Fruit fly (Drosophila melanogaster): ENCODE results near the gene CG11590.

DNA sequence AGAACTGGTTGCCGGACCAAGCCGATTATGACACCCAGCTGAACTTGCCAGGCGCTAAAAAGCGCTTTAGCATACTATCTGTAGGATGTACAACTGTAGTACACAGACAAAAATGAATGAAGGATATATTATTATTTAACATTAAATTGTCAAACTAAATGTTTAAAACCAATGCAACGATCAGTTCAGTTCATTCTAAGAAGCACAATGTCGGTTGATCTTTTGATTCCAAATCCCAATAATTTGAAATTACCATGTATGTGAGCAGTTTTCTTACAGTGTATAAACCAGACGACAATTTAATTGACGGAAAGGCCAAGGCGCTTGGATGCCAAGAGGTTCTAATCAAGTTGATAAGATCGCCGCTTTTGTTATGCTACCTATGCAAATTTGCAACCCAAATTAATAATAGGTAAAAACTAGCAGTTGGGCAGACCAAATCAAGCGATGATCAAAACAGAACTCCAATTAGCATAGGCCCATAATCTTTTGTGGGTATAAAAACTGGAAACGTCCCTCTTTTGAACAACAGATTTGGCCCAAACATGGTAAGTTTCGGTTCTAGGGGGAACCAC, 30.8 kb upstream of the CG11590 start, which contains the start of gene CG12480:
- TF ChIP-seq CG8478 (optimal IDR thresholded peaks at IDR 0.05): no peak
- no peak for TF ChIP-seq CTCF (optimal IDR thresholded peaks at IDR 0.05)

Data from S2 (cell line).